Worm (Caenorhabditis elegans) whole organism, young adult: ENCODE data around the gene col-129.

Source experiments
- B0019.2 ChIP-seq: fragments of 200-800 bp; sonication (Bioruptor generic); conservative IDR thresholded peaks from 2 replicates; pipeline ENCODE4 v1.3.6; 2022; ENCODE audit warnings: missing genetic modification reagents, missing genetic modification characterization, missing compliant biosample characterization
- C06A6.2 ChIP-seq: fragments of 200-800 bp; sonication (Bioruptor generic); conservative IDR thresholded peaks from 2 replicates; pipeline ENCODE4 v1.3.6; 2022; ENCODE audit warnings: missing genetic modification characterization, missing compliant biosample characterization
- C17E4.6 ChIP-seq: fragments of 200-800 bp; sonication (Bioruptor generic); IDR thresholded peaks from 2 replicates; pipeline ENCODE4 v1.3.6; 2022; ENCODE audit warnings: missing genetic modification reagents, missing genetic modification characterization, missing compliant biosample characterization
- D2030.7 ChIP-seq: fragments of 200-800 bp; sonication (Bioruptor generic); IDR thresholded peaks from 2 replicates; pipeline ENCODE4 v1.3.6; 2022; ENCODE audit warnings: missing genetic modification reagents, missing genetic modification characterization, missing compliant biosample characterization
- F33H1.4 ChIP-seq: fragments of 200-800 bp; sonication (Bioruptor generic); IDR thresholded peaks from 2 replicates; pipeline ENCODE4 v1.3.6; 2022; ENCODE audit warnings: missing genetic modification reagents, missing genetic modification characterization, missing compliant biosample characterization
- F37B4.10 ChIP-seq: fragments of 200-800 bp; sonication (Bioruptor generic); IDR thresholded peaks from 2 replicates; pipeline ENCODE4 v1.3.6; 2022; ENCODE audit warnings: missing genetic modification characterization, missing compliant biosample characterization
- F39B2.1 ChIP-seq: fragments of 200-800 bp; sonication (Bioruptor generic); IDR thresholded peaks from 2 replicates; pipeline ENCODE4 v1.3.6; 2022; ENCODE audit warnings: missing genetic modification reagents, missing genetic modification characterization, missing compliant biosample characterization
- F55B11.4 ChIP-seq: sonication (generic microtip); optimal IDR thresholded peaks from 2 replicates; lab custom pipeline; 2016; ENCODE audit warnings: missing compliant biosample characterization, missing genetic modification characterization, borderline replicate concordance; ENCODE audit not compliant: insufficient read depth
- Y67H2A.10 ChIP-seq: fragments of 200-800 bp; sonication (Bioruptor generic); conservative IDR thresholded peaks from 2 replicates; pipeline ENCODE4 v1.3.6; 2022; ENCODE audit warnings: missing genetic modification reagents, missing genetic modification characterization, missing compliant biosample characterization
- ZK185.1 ChIP-seq: sonication (generic microtip); optimal IDR thresholded peaks from 2 replicates; lab custom pipeline; 2016; ENCODE audit warnings: mild to moderate bottlenecking, missing genetic modification characterization, missing compliant biosample characterization; ENCODE audit not compliant: poor library complexity, severe bottlenecking
- attf-3 ChIP-seq: fragments of 200-800 bp; sonication (Bioruptor generic); conservative IDR thresholded peaks from 2 replicates; pipeline ENCODE4 v1.3.6; 2022; ENCODE audit warnings: missing genetic modification reagents, missing genetic modification characterization, missing compliant biosample characterization
- attf-6 ChIP-seq: fragments of 200-800 bp; sonication (Bioruptor generic); IDR thresholded peaks from 2 replicates; pipeline ENCODE4 v1.3.6; 2022; ENCODE audit warnings: missing genetic modification reagents, missing genetic modification characterization, missing compliant biosample characterization
- bed-1 ChIP-seq: fragments of 200-800 bp; sonication (Bioruptor generic); IDR thresholded peaks from 2 replicates; pipeline ENCODE4 v1.3.6; 2022; ENCODE audit warnings: missing genetic modification reagents, missing genetic modification characterization, missing compliant biosample characterization
- bed-2 ChIP-seq: fragments of 200-800 bp; sonication (Bioruptor generic); IDR thresholded peaks from 2 replicates; pipeline ENCODE4 v1.3.6; 2022; ENCODE audit warnings: missing genetic modification reagents, missing genetic modification characterization, missing compliant biosample characterization
- ceh-100 ChIP-seq: fragments of 200-800 bp; sonication (Bioruptor generic); IDR thresholded peaks from 2 replicates; pipeline ENCODE4 v1.3.6; 2022; ENCODE audit warnings: missing genetic modification reagents, missing genetic modification characterization, missing compliant biosample characterization
- ceh-58 ChIP-seq: fragments of 200-800 bp; sonication (Bioruptor generic); IDR thresholded peaks from 2 replicates; pipeline ENCODE4 v1.3.6; 2022; ENCODE audit warnings: missing genetic modification characterization, missing compliant biosample characterization
- ceh-91 ChIP-seq: fragments of 200-800 bp; sonication (Bioruptor generic); IDR thresholded peaks from 2 replicates; pipeline ENCODE4 v1.3.6; 2022; ENCODE audit warnings: missing genetic modification reagents, missing genetic modification characterization, missing compliant biosample characterization
- die-1 ChIP-seq: sonication (generic microtip); optimal IDR thresholded peaks from 2 replicates; lab custom pipeline; 2016; ENCODE audit warnings: missing genotype, mild to moderate bottlenecking, missing genetic modification characterization, missing compliant biosample characterization
- hsf-1 ChIP-seq: fragments of 200-800 bp; sonication (Bioruptor generic); IDR thresholded peaks from 2 replicates; pipeline ENCODE4 v1.3.6; 2022; ENCODE audit warnings: missing genetic modification reagents, missing genetic modification characterization, missing compliant biosample characterization
- lir-1 ChIP-seq: fragments of 200-800 bp; sonication (Bioruptor generic); conservative IDR thresholded peaks from 2 replicates; pipeline ENCODE4 v1.3.6; 2022; ENCODE audit warnings: missing genetic modification reagents, missing genetic modification characterization, missing compliant biosample characterization
- lsl-1 ChIP-seq: fragments of 200-800 bp; sonication (Bioruptor generic); optimal IDR thresholded peaks from 2 replicates; lab custom pipeline; 2018; ENCODE audit warnings: mild to moderate bottlenecking, missing genetic modification characterization, moderate library complexity, missing compliant biosample characterization
- madf-6 ChIP-seq: fragments of 200-800 bp; sonication (Bioruptor generic); IDR thresholded peaks from 2 replicates; pipeline ENCODE4 v1.3.6; 2022; ENCODE audit warnings: missing genetic modification reagents, missing genetic modification characterization, missing compliant biosample characterization
- nfya-1 ChIP-seq: sonication (generic microtip); optimal IDR thresholded peaks from 2 replicates; lab custom pipeline; 2017; ENCODE audit warnings: antibody characterized with exemption, missing compliant biosample characterization, missing genetic modification characterization, borderline replicate concordance; ENCODE audit not compliant: insufficient read depth
- snpc-3.4 ChIP-seq: sonication (generic microtip); optimal IDR thresholded peaks from 2 replicates; lab custom pipeline; 2017; ENCODE audit warnings: missing genetic modification characterization, mild to moderate bottlenecking, missing compliant biosample characterization, antibody characterized with exemption, moderate library complexity, missing genotype, missing genetic modification reagents
- snpc-4 ChIP-seq, 5 experiments: fragments of 150-350 bp in 1 of 5; sonication (generic microtip) in 4 of 5; optimal IDR thresholded peaks; 2 replicates each; lab custom pipeline; 2014 to 2018; ENCODE audit warnings: missing genetic modification characterization in 5 of 5, missing biosample characterization in 3 of 5, antibody characterized with exemption in 2 of 5, mild to moderate bottlenecking in 2 of 5, missing compliant biosample characterization in 2 of 5, missing genotype in 2 of 5, moderate library complexity in 2 of 5, missing genetic modification reagents in 1 of 5
- tlf-1 ChIP-seq: fragments of 200-800 bp; sonication (Bioruptor generic); optimal IDR thresholded peaks from 2 replicates; lab custom pipeline; 2018; ENCODE audit warnings: mild to moderate bottlenecking, missing genetic modification characterization, missing compliant biosample characterization
- xnd-1 ChIP-seq: sonication (generic microtip); optimal IDR thresholded peaks from 2 replicates; lab custom pipeline; 2016; ENCODE audit warnings: missing genotype, missing genetic modification reagents, missing genetic modification characterization, missing compliant biosample characterization
- ztf-18 ChIP-seq: sonication (generic microtip); optimal IDR thresholded peaks from 2 replicates; lab custom pipeline; 2016; ENCODE audit warnings: missing genotype, mild to moderate bottlenecking, missing genetic modification characterization, missing compliant biosample characterization

Gene col-129

DNA sequence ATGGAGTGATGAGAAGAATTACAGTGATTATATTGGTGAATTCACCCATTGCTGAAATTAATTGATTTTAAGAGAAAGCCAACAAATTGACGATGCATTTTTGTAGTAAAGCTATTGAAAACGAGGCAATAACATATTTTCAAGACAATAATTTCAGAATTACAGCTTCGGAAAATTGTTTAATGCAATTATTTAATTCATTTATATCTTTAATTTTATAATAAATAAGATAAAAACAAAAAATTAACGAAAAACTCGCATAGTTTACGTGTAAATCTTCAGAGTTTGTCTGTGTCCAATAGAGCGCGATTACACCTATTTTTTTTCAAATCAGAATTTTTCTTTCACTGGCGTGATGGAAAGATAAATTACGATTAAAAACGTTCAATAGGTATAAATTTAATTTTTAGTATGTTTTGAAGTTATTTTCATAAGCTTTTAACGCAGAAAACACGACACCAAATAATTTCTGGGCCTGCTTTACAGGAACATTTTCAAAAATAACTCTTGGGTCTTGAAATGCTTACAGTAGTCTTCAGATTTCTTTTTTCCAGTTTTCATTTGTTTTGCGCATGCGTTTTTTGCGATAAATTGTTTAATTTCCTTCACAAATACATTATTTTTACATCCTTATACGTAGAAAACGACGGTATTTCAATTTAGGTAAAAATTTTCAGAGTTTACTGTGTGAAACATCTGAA is 32.0 kb downstream of the col-129 start, which contains the start of gene tmed-1:
TSS of gene tmed-1 (minus strand) at position 51 of the 701 bp plus-strand sequence.
- peak; percentile 66 for TF ChIP-seq lsl-1 (GFP tag; lab: Kevin White, UChicago)
- TF ChIP-seq madf-6, result peak; percentile 42; the same call in 1 of the 2 replicates
- TF ChIP-seq ceh-100 (GFP tag; lab: Robert Waterston, UW), result no peak
- peak; percentile 62 for TF ChIP-seq F33H1.4
- 0 out of 2 replicates have a peak, but pooled peaks have one; percentile 32 for TF ChIP-seq ceh-91 (GFP tag; lab: Robert Waterston, UW)

DNA sequence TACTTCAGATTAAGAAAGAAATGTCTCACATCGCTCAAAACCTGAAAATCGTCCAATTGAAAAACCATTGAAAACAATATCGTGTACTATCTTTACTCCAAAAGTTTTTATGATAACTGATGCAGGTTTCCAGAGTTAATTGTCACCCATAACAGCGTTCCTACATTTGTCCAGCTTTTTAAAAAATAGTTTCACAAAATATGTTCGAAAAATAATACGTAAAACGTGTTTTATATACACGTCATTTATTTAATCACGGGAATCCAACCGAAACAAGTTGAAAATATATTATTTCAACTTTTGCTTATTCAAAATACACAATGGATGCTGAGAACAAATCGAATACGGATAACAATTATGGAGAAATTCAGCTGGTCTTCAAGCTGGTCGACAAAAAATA is 34.7 kb downstream of the col-129 start, which contains the start of gene K08E4.7:
TSS of gene K08E4.7 (plus strand) at position 301 of the 400 bp plus-strand sequence.
- no peak for TF ChIP-seq attf-3 (GFP tag; lab: Robert Waterston, UW)
- no peak for TF ChIP-seq attf-6 (GFP tag; lab: Robert Waterston, UW)
- TF ChIP-seq C17E4.6 (GFP tag; lab: Robert Waterston, UW), result no peak
- TF ChIP-seq nfya-1 (tag; lab: Kevin White, UChicago), result no peak
- TF ChIP-seq, all 124 proteins: peak for 0

DNA sequence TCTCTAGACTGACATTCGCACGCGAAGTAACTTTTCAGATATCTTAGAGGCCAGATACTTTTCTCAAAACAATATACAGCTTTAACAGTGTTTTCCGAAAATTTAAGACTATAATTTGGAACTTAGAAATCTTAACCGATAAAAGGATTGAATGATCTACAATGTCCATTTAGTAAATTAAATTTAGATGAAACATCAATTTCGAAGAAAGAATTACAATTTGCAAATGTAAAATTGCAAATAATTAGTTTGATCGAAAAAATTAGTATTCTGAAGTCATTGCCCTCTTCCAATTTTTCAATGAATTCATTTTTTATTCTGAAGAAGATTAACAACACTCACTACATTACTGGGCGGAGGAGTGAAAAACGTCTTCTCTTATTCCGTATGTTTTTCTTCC is 41.6 kb downstream of the col-129 start, which contains the start of gene bath-37:
TSS of gene bath-37 (plus strand) at position 301 of the 400 bp plus-strand sequence.
- TF ChIP-seq bed-1 (GFP tag; lab: Robert Waterston, UW) (no peak), tlf-1 (GFP tag; lab: Kevin White, UChicago) (no peak), C06A6.2 (GFP tag; lab: Robert Waterston, UW) (no peak), B0019.2 (GFP tag; lab: Robert Waterston, UW) (no peak), ztf-18 (tag; lab: Kevin White, UChicago) (no peak), bed-2 (no peak), F37B4.10 (no peak), xnd-1 (tag; lab: Kevin White, UChicago) (no peak), hsf-1 (no peak), F39B2.1 (GFP tag; lab: Robert Waterston, UW) (no peak), D2030.7 (no peak), Y67H2A.10 (GFP tag; lab: Robert Waterston, UW) (no peak), lir-1 (GFP tag; lab: Robert Waterston, UW) (no peak), F55B11.4 (tag; lab: Kevin White, UChicago) (no peak)

DNA sequence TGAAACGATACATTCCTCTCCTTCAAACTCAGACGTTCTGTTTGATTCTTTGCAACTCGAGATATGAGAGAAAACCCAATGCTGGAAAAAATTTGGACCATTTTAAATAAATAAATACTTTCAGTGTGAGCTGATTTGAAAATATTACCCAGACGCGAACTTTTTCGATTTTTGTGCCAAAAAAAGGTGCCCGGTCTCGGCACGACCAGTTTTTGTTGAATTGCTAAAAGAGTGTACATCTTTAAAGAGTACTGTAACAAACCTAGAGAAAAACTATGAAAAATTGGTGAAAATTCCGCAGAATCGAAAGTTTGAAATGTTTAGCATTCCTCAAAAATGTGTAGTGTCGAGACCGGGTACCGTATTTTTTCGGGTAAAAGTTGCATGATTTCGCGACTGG is 49.0 kb downstream of the col-129 start, which contains the start of gene K08E4.8:
TSS of gene K08E4.8 (minus strand) at position 101 of the 400 bp plus-strand sequence.
- no peak for TF ChIP-seq B0019.2 (GFP tag; lab: Robert Waterston, UW)
- no peak for TF ChIP-seq attf-6 (GFP tag; lab: Robert Waterston, UW)
- no peak for TF ChIP-seq ceh-58 (GFP tag; lab: Robert Waterston, UW)
- no peak for TF ChIP-seq ceh-91 (GFP tag; lab: Robert Waterston, UW)
- TF ChIP-seq ZK185.1, result no peak
- no peak for TF ChIP-seq snpc-4 (GFP tag; optimal IDR thresholded peaks at IDR 0.05; lab: Kevin White, UChicago)
- TF ChIP-seq snpc-4 (tag; optimal IDR thresholded peaks at IDR 0.05; lab: Kevin White, UChicago), result no peak
- no peak for TF ChIP-seq snpc-3.4
- no peak for TF ChIP-seq die-1 (tag; lab: Kevin White, UChicago)
